Worm (Caenorhabditis elegans) whole organism, midembryonic: ENCODE data around the gene col-14.

Source experiments
- T22C8.4 ChIP-seq: fragments of 200-800 bp; sonication (Bioruptor generic); IDR thresholded peaks from 2 replicates; pipeline ENCODE4 v1.3.6; 2022; ENCODE audit warnings: missing genetic modification characterization, missing compliant biosample characterization
- cog-1 ChIP-seq: sonication (generic microtip); optimal IDR thresholded peaks from 2 replicates; lab custom pipeline; 2016; ENCODE audit warnings: missing genetic modification characterization, missing compliant biosample characterization
- flt-1 ChIP-seq: fragments of 200-800 bp; sonication (Bioruptor generic); IDR thresholded peaks from 2 replicates; pipeline ENCODE4 v1.3.6; 2022; ENCODE audit warnings: missing genetic modification characterization, missing compliant biosample characterization
- klf-2 ChIP-seq: fragments of 200-800 bp; sonication (Bioruptor generic); conservative IDR thresholded peaks from 2 replicates; pipeline ENCODE4 v1.3.6; 2022; ENCODE audit warnings: missing genetic modification reagents, missing genetic modification characterization, missing compliant biosample characterization
- med-1 ChIP-seq: sonication (generic microtip); optimal IDR thresholded peaks from 2 replicates; lab custom pipeline; 2017; ENCODE audit warnings: missing genetic modification characterization, mild to moderate bottlenecking, missing compliant biosample characterization, antibody characterized with exemption, missing genetic modification reagents; ENCODE audit not compliant: insufficient read depth
- ref-1 ChIP-seq: fragments of 200-800 bp; sonication (Bioruptor generic); conservative IDR thresholded peaks from 2 replicates; pipeline ENCODE4 v1.3.6; 2022; ENCODE audit warnings: missing genetic modification reagents, missing genetic modification characterization, missing compliant biosample characterization
- tab-1 ChIP-seq: fragments of 200-800 bp; sonication (Bioruptor generic); IDR thresholded peaks from 2 replicates; pipeline ENCODE4 v1.3.6; 2022; ENCODE audit warnings: missing genetic modification characterization, missing compliant biosample characterization
- ztf-23 ChIP-seq: fragments of 200-800 bp; sonication (Bioruptor generic); IDR thresholded peaks from 2 replicates; pipeline ENCODE4 v1.3.6; 2022; ENCODE audit warnings: missing genetic modification reagents, missing genetic modification characterization, missing compliant biosample characterization
- ztf-29 ChIP-seq: fragments of 200-800 bp; sonication (Bioruptor generic); IDR thresholded peaks from 2 replicates; pipeline ENCODE4 v1.3.6; 2022; ENCODE audit warnings: missing genetic modification reagents, missing genetic modification characterization, missing compliant biosample characterization

DNA sequence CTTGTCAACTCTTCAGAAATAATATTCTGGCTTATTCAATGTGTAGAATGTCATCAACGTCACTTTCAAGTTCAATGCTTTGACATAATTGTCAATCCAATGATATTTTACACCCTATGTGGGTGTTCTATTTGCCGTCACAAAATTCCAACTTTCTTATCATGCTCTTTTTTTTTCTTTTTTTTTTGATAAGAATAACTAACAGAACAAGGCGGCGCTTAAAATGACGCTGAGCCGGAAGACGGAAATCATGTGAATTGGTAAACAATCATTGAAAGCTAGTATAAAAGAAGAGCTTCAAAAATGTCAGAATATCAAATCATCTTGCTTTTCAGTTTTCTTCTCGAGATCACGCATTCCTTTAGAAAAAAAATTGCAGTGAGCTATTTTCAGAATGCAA lies 26.9 kb upstream of the col-14 start, which contains the start of gene C50F7.5:
- TF ChIP-seq ztf-29 (GFP tag; lab: Robert Waterston, UW): no peak
- no peak for TF ChIP-seq ref-1 (GFP tag; lab: Robert Waterston, UW)
- TF ChIP-seq klf-2 (GFP tag; lab: Robert Waterston, UW): no peak
- TF ChIP-seq T22C8.4 (GFP tag; lab: Robert Waterston, UW): no peak
- TF ChIP-seq ztf-23 (GFP tag; lab: Robert Waterston, UW): no peak
- TF ChIP-seq flt-1 (GFP tag; lab: Robert Waterston, UW): no peak
- no peak for TF ChIP-seq med-1 (GFP tag; lab: Kevin White, UChicago)
- TF ChIP-seq tab-1 (GFP tag; lab: Robert Waterston, UW): no peak
- no peak for TF ChIP-seq cog-1 (tag; lab: Kevin White, UChicago)
